Worm (Caenorhabditis elegans): ENCODE results near the gene sftb-6.

- no peak for TF ChIP-seq nhr-76 (tag; optimal IDR thresholded peaks at IDR 0.05)
- TF ChIP-seq lin-13 (GFP tag; optimal IDR thresholded peaks at IDR 0.05), result no peak
- no peak for TF ChIP-seq lin-39 (tag; optimal IDR thresholded peaks at IDR 0.05)
- no peak for TF ChIP-seq dpl-1 (GFP tag; optimal IDR thresholded peaks at IDR 0.05)
- TF ChIP-seq unc-62 (GFP tag; optimal IDR thresholded peaks at IDR 0.05), result no peak
Measured at ce11 chrII:121121-121520, 22.9 kb downstream of the sftb-6 start, which contains the start of gene K10B4.3.

Measured in whole organism, L1 larva.